Worm (Caenorhabditis elegans): ENCODE measurements around the gene acdh-9.
"Not testable (repeated sequence)": the region's sequence is repeated elsewhere in the genome, so short reads cannot be mapped to it uniquely, and the experiment has no call there.

acdh-9 gene

ce11 chrII:866801-867200 is 18.4 kb upstream of the acdh-9 start, which contains the start of gene Y46B2A.3:
Y46B2A.3 (minus strand) TSS chrII:866901.
- no peak for TF ChIP-seq ham-2 (GFP tag; optimal IDR thresholded peaks at IDR 0.05)
- TF ChIP-seq ces-1 (GFP tag; optimal IDR thresholded peaks at IDR 0.05), result no peak
- no peak for TF ChIP-seq ceh-39 (tag; optimal IDR thresholded peaks at IDR 0.05)
- TF ChIP-seq hlh-1 (tag; optimal IDR thresholded peaks at IDR 0.05), result no peak
- no peak for TF ChIP-seq elt-3 (tag; optimal IDR thresholded peaks at IDR 0.05)
- TF ChIP-seq lin-13 (tag; optimal IDR thresholded peaks at IDR 0.05), result no peak
- no peak for TF ChIP-seq blmp-1 (tag; optimal IDR thresholded peaks at IDR 0.05)
- TF ChIP-seq cnd-1 (tag; optimal IDR thresholded peaks at IDR 0.05), result no peak
- no peak for TF ChIP-seq ceh-43 (GFP tag; optimal IDR thresholded peaks at IDR 0.05)
- no peak for TF ChIP-seq nhr-28 (tag; optimal IDR thresholded peaks at IDR 0.05)
- no peak for TF ChIP-seq lsy-2 (tag; optimal IDR thresholded peaks at IDR 0.05)
- TF ChIP-seq unc-120 (tag; optimal IDR thresholded peaks at IDR 0.05; ENCODE audit: poor library complexity, severe bottlenecking), result no peak
- no peak for TF ChIP-seq snpc-4 (tag; optimal IDR thresholded peaks at IDR 0.05)

- TF ChIP-seq ham-2 (GFP tag; optimal IDR thresholded peaks at IDR 0.05) (no peak), sptf-1 (tag; optimal IDR thresholded peaks at IDR 0.05) (no peak), mls-2 (tag; optimal IDR thresholded peaks at IDR 0.05) (no peak), pha-4 (tag; optimal IDR thresholded peaks at IDR 0.05) (no peak), drap-1 (GFP tag; optimal IDR thresholded peaks at IDR 0.05) (no peak), nhr-237 (tag; optimal IDR thresholded peaks at IDR 0.05) (no peak), nhr-12 (tag; optimal IDR thresholded peaks at IDR 0.05) (no peak), nhr-28 (tag; optimal IDR thresholded peaks at IDR 0.05) (no peak)
Measured at ce11 chrII:861564-861963, 13.2 kb upstream of the acdh-9 start, which contains the start of gene Y46B2A.4. Y46B2A.4 (plus strand) TSS chrII:861864.

- not testable (repeated sequence) for TF ChIP-seq ham-2 (GFP tag; optimal IDR thresholded peaks at IDR 0.05); mls-2 (tag; optimal IDR thresholded peaks at IDR 0.05); cnd-1 (tag; optimal IDR thresholded peaks at IDR 0.05)
Measured at ce11 chrII:850567-850966, 2.2 kb upstream of the acdh-9 start, which contains the start of gene F28A10.5. F28A10.5 (minus strand) TSS chrII:850667.

ce11 chrII:845618-846017 is 2.8 kb downstream of the acdh-9 start, which contains the start of gene F28A10.7:
F28A10.7 (minus strand) TSS chrII:845718.
- TF ChIP-seq sptf-1 (tag; optimal IDR thresholded peaks at IDR 0.05), result no peak
- no peak for TF ChIP-seq mep-1 (tag; optimal IDR thresholded peaks at IDR 0.05)
- TF ChIP-seq ceh-43 (GFP tag; optimal IDR thresholded peaks at IDR 0.05), result no peak
- TF ChIP-seq lin-13 (tag; optimal IDR thresholded peaks at IDR 0.05), result no peak
- no peak for TF ChIP-seq lsy-2 (tag; optimal IDR thresholded peaks at IDR 0.05)
- no peak for TF ChIP-seq zip-8 (tag; optimal IDR thresholded peaks at IDR 0.05)
- TF ChIP-seq hlh-1 (tag; optimal IDR thresholded peaks at IDR 0.05), result no peak
- TF ChIP-seq nhr-2 (tag; optimal IDR thresholded peaks at IDR 0.05), result no peak
- no peak for TF ChIP-seq nhr-76 (tag; optimal IDR thresholded peaks at IDR 0.05)
- no peak for TF ChIP-seq snpc-4 (tag; optimal IDR thresholded peaks at IDR 0.05)
- TF ChIP-seq flh-1 (GFP tag; optimal IDR thresholded peaks at IDR 0.05), result no peak
- no peak for TF ChIP-seq lin-32 (GFP tag; optimal IDR thresholded peaks at IDR 0.05)
- TF ChIP-seq tbx-8 (GFP tag; optimal IDR thresholded peaks at IDR 0.05), result no peak
- no peak for TF ChIP-seq ces-1 (GFP tag; optimal IDR thresholded peaks at IDR 0.05)
- no peak for TF ChIP-seq ztf-11 (tag; optimal IDR thresholded peaks at IDR 0.05)
- TF ChIP-seq cnd-1 (tag; optimal IDR thresholded peaks at IDR 0.05), result no peak
- no peak for TF ChIP-seq blmp-1 (tag; optimal IDR thresholded peaks at IDR 0.05)
- TF ChIP-seq unc-62 (GFP tag; optimal IDR thresholded peaks at IDR 0.05), result no peak
- no peak for TF ChIP-seq bed-3 (GFP tag; optimal IDR thresholded peaks at IDR 0.05)

ce11 chrII:843971-844370 is 4.4 kb downstream of the acdh-9 start, which contains the start of gene F28A10.4:
F28A10.4 (plus strand) TSS chrII:844271.
- TF ChIP-seq sem-2 (GFP tag; optimal IDR thresholded peaks at IDR 0.05) (no peak), bed-3 (GFP tag; optimal IDR thresholded peaks at IDR 0.05) (no peak), ces-1 (GFP tag; optimal IDR thresholded peaks at IDR 0.05) (no peak), flh-1 (GFP tag; optimal IDR thresholded peaks at IDR 0.05) (no peak), ham-2 (GFP tag; optimal IDR thresholded peaks at IDR 0.05) (no peak), mls-2 (tag; optimal IDR thresholded peaks at IDR 0.05) (no peak), lin-13 (tag; optimal IDR thresholded peaks at IDR 0.05) (no peak), elt-3 (tag; optimal IDR thresholded peaks at IDR 0.05) (no peak), cnd-1 (tag; optimal IDR thresholded peaks at IDR 0.05) (no peak), nhr-12 (tag; optimal IDR thresholded peaks at IDR 0.05) (no peak), drap-1 (GFP tag; optimal IDR thresholded peaks at IDR 0.05) (no peak), ceh-39 (tag; optimal IDR thresholded peaks at IDR 0.05) (no peak), tbx-8 (GFP tag; optimal IDR thresholded peaks at IDR 0.05) (no peak), zip-8 (tag; optimal IDR thresholded peaks at IDR 0.05) (no peak), ceh-43 (GFP tag; optimal IDR thresholded peaks at IDR 0.05) (no peak), hlh-1 (tag; optimal IDR thresholded peaks at IDR 0.05) (no peak), nhr-237 (tag; optimal IDR thresholded peaks at IDR 0.05) (no peak), unc-120 (tag; optimal IDR thresholded peaks at IDR 0.05; ENCODE audit: poor library complexity, severe bottlenecking) (no peak)

All from whole organism, mixed stage, embryonic.